Worm (Caenorhabditis elegans): ENCODE results near the gene C02D5.4.

DNA sequence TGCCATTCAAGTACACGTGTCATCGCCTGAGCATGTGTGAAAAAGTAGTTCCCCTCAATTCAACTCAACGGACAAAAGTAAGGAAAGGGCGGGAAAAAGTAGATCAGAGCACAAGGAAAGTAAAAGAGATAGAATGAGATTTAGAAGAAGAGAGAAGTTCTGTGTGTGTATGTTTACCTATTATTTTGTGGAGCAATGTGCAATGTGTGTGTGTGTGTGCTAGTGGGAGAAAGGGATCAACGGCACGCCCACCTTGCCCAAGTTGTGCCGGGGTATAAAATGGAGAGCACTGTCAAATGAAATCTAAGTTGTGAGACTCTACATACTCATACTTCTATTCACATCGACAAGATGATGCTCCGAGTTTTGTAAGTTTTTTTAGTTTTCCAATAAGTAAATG is 27.2 kb upstream of the C02D5.4 start, which contains the start of gene idpp-15:
- no peak for TF ChIP-seq med-1 (GFP tag; optimal IDR thresholded peaks at IDR 0.05; ENCODE audit: insufficient read depth)
- TF ChIP-seq flt-1 (GFP tag; IDR thresholded peaks at IDR 0.05): no peak
- TF ChIP-seq T22C8.4 (GFP tag; IDR thresholded peaks at IDR 0.05): no peak
- no peak for TF ChIP-seq ztf-23 (GFP tag; IDR thresholded peaks at IDR 0.05)
- TF ChIP-seq klf-2 (GFP tag; conservative IDR thresholded peaks at IDR 0.05): no peak
- TF ChIP-seq ztf-29 (GFP tag; IDR thresholded peaks at IDR 0.05): no peak
- TF ChIP-seq ref-1 (GFP tag; conservative IDR thresholded peaks at IDR 0.05): no peak
- TF ChIP-seq cog-1 (tag; optimal IDR thresholded peaks at IDR 0.05): no peak
- TF ChIP-seq tab-1 (GFP tag; IDR thresholded peaks at IDR 0.05): no peak

Measured in whole organism, midembryonic.